Fruit fly (Drosophila melanogaster): ENCODE measurements around the gene CG13625.
A peak's percentile ranks its signal among the peaks of the same experiment; 100 is the strongest.

The CG13625 gene

DNA sequence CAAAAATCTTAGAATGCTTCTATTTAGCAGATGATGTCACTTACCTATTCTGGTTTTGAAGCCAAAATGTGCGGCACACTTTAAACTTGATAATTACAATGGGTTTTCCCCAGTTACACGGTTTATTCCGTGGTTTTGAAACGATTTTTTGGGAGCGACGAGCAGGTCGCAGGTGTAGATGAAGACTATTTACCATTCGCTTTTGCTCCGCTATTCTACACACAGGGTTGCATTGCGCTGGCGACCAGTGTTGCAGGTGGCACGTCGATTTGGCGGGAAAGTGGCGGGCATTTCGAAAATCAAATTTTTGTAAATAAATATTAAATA lies 2.3 kb downstream of the CG13625 start, which contains the start of gene REPTOR (continued):
- TF ChIP-seq cwo (GFP tag; optimal IDR thresholded peaks at IDR 0.05), result no peak
- TF ChIP-seq onecut (GFP tag; IDR thresholded peaks at IDR 0.05), result peak; percentile 22; the same call in 1 of the 2 replicates
- TF ChIP-seq CG17361 (GFP tag; IDR thresholded peaks at IDR 0.05), result no peak
- peak; percentile 26 for TF ChIP-seq CG1233 (GFP tag; optimal IDR thresholded peaks at IDR 0.05)
- no peak for TF ChIP-seq Taf1 (GFP tag; IDR thresholded peaks at IDR 0.05)
- peak; percentile 11 for TF ChIP-seq CoRest (tag; optimal IDR thresholded peaks at IDR 0.05)
- no peak for TF ChIP-seq CG15696 (tag; optimal IDR thresholded peaks at IDR 0.05)
- no peak for TF ChIP-seq CG7372 (GFP tag; IDR thresholded peaks at IDR 0.05)
- no peak for TF ChIP-seq CG31224 (GFP tag; IDR thresholded peaks at IDR 0.05)
- peak; percentile 71 for TF ChIP-seq pzg (GFP tag; optimal IDR thresholded peaks at IDR 0.05)
- no peak for TF ChIP-seq CG15269 (tag; optimal IDR thresholded peaks at IDR 0.05)
- TF ChIP-seq sd (tag; optimal IDR thresholded peaks at IDR 0.05), result peak; percentile 38
- TF ChIP-seq Hr39 (optimal IDR thresholded peaks at IDR 0.05), result no peak
- TF ChIP-seq BEAF-32 (GFP tag; optimal IDR thresholded peaks at IDR 0.05), result peak; percentile 25
- TF ChIP-seq Dip2 (GFP tag; IDR thresholded peaks at IDR 0.05), result no peak
- TF ChIP-seq Ssrp (tag; optimal IDR thresholded peaks at IDR 0.05), result no peak
- TF ChIP-seq CG14667 (GFP tag; IDR thresholded peaks at IDR 0.05), result no peak
- TF ChIP-seq Gsc (GFP tag; IDR thresholded peaks at IDR 0.05), result no peak
- TF ChIP-seq CG9609 (GFP tag; optimal IDR thresholded peaks at IDR 0.05), result no peak
- no peak for TF ChIP-seq CG3847 (GFP tag; IDR thresholded peaks at IDR 0.05)
- TF ChIP-seq CG12744 (GFP tag; optimal IDR thresholded peaks at IDR 0.05), result no peak
- TF ChIP-seq CG12299 (tag; optimal IDR thresholded peaks at IDR 0.05), result no peak
- no peak for TF ChIP-seq ci (GFP tag; IDR thresholded peaks at IDR 0.05)
- no peak for TF ChIP-seq CG11247 (GFP tag; IDR thresholded peaks at IDR 0.05)
- TF ChIP-seq CG17568 (GFP tag; optimal IDR thresholded peaks at IDR 0.05), result peak; percentile 34
- TF ChIP-seq CG12071 (GFP tag; optimal IDR thresholded peaks at IDR 0.05), result peak; percentile 8
- peak; percentile 50 for TF ChIP-seq CG12155 (GFP tag; optimal IDR thresholded peaks at IDR 0.05)
- TF ChIP-seq fd3F (GFP tag; optimal IDR thresholded peaks at IDR 0.05), result no peak
- no peak for TF ChIP-seq Dek (tag; optimal IDR thresholded peaks at IDR 0.05)
- no peak for TF ChIP-seq luna (GFP tag; optimal IDR thresholded peaks at IDR 0.05)
- peak; percentile 67 for TF ChIP-seq CG15514 (GFP tag; optimal IDR thresholded peaks at IDR 0.05)
- TF ChIP-seq CG12104 (GFP tag; optimal IDR thresholded peaks at IDR 0.05), result no peak
- TF ChIP-seq chif (GFP tag; optimal IDR thresholded peaks at IDR 0.05), result no peak
- TF ChIP-seq sisA (GFP tag; IDR thresholded peaks at IDR 0.05), result no peak
- TF ChIP-seq ash1 (GFP tag; optimal IDR thresholded peaks at IDR 0.05), result no peak
- peak; percentile 68 for TF ChIP-seq Jarid2 (GFP tag; optimal IDR thresholded peaks at IDR 0.05)
- TF ChIP-seq CG13424 (tag; optimal IDR thresholded peaks at IDR 0.05), result peak; percentile 11
- peak in 1 of 2 experiments; percentile 7 for TF ChIP-seq Eip74EF (GFP tag; optimal IDR thresholded peaks at IDR 0.05)
- no peak for TF ChIP-seq repo (GFP tag; optimal IDR thresholded peaks at IDR 0.05)
- no peak for TF ChIP-seq prd (optimal IDR thresholded peaks at IDR 0.05)
- TF ChIP-seq prd (GFP tag; IDR thresholded peaks at IDR 0.05), result no peak
- no peak for TF ChIP-seq CG11093 (GFP tag; IDR thresholded peaks at IDR 0.05)
- no peak for TF ChIP-seq C15 (GFP tag; IDR thresholded peaks at IDR 0.05)
- TF ChIP-seq E2f1 (GFP tag; IDR thresholded peaks at IDR 0.05), result no peak
- no peak for TF ChIP-seq so (GFP tag; IDR thresholded peaks at IDR 0.05)
- TF ChIP-seq H2.0 (GFP tag; IDR thresholded peaks at IDR 0.05), result no peak
- no peak for TF ChIP-seq CG11560 (tag; IDR thresholded peaks at IDR 0.05)
- TF ChIP-seq chinmo (GFP tag; IDR thresholded peaks at IDR 0.05; ENCODE audit: partially characterized antibody), result no peak
- no peak for TF ChIP-seq stc (GFP tag; IDR thresholded peaks at IDR 0.05)
- TF ChIP-seq dysf (GFP tag; IDR thresholded peaks at IDR 0.05), result no peak
- no peak for TF ChIP-seq Bdp1 (GFP tag; optimal IDR thresholded peaks at IDR 0.05)
- no peak for TF ChIP-seq Hmx (GFP tag; optimal IDR thresholded peaks at IDR 0.05)
- TF ChIP-seq mld (GFP tag; IDR thresholded peaks at IDR 0.05; ENCODE audit: partially characterized antibody), result no peak

Data from whole organism, embryonic.